Worm (Caenorhabditis elegans) whole organism, L4/young adult: ENCODE data around the gene C04H5.1.

Experiments
- W03F9.2 ChIP-seq: fragments of 150-350 bp; optimal IDR thresholded peaks from 2 replicates; lab custom pipeline; 2014; ENCODE audit warnings: missing biosample characterization, missing genetic modification characterization
- dao-5 ChIP-seq: sonication (generic microtip); optimal IDR thresholded peaks from 2 replicates; lab custom pipeline; 2016; ENCODE audit warnings: missing genotype, missing genetic modification characterization, moderate library complexity, missing compliant biosample characterization
- him-1 ChIP-seq: sonication (generic microtip); optimal IDR thresholded peaks from 2 replicates; lab custom pipeline; 2016; ENCODE audit warnings: missing genotype, missing genetic modification reagents, missing genetic modification characterization, missing compliant biosample characterization

Gene C04H5.1

ce11 chrII:14555019-14555418 is 20.9 kb downstream of the C04H5.1 start:
- TF ChIP-seq him-1 (tag; lab: Kevin White, UChicago) (no peak), dao-5 (tag; lab: Kevin White, UChicago) (no peak), W03F9.2 (tag; lab: Kevin White, UChicago) (no peak)

- TF ChIP-seq dao-5 (tag; lab: Kevin White, UChicago) (peak; percentile 38), W03F9.2 (tag; lab: Kevin White, UChicago) (peak; percentile 88), him-1 (tag; lab: Kevin White, UChicago) (peak; percentile 96)
Measured at ce11 chrII:14561549-14562115, 27.5 kb downstream of the C04H5.1 start, which contains the start of gene mog-4. mog-4 (minus strand) TSS chrII:14561599.

- TF ChIP-seq dao-5 (tag; lab: Kevin White, UChicago) (no peak), him-1 (tag; lab: Kevin White, UChicago) (no peak), W03F9.2 (tag; lab: Kevin White, UChicago) (no peak)
Measured at ce11 chrII:14567811-14568210, 33.7 kb downstream of the C04H5.1 start.

- no peak for TF ChIP-seq dao-5 (tag; lab: Kevin White, UChicago)
- no peak for TF ChIP-seq him-1 (tag; lab: Kevin White, UChicago)
- no peak for TF ChIP-seq W03F9.2 (tag; lab: Kevin White, UChicago)
Measured at ce11 chrII:14569322-14569721, 35.2 kb downstream of the C04H5.1 start.

ce11 chrII:14570541-14571160 is 36.6 kb downstream of the C04H5.1 start:
- TF ChIP-seq him-1 (tag; lab: Kevin White, UChicago) = no peak
- TF ChIP-seq dao-5 (tag; lab: Kevin White, UChicago) = no peak
- no peak for TF ChIP-seq W03F9.2 (tag; lab: Kevin White, UChicago)

ce11 chrII:14573315-14573714 is 39.2 kb downstream of the C04H5.1 start, which contains the start of gene madf-5:
madf-5 (plus strand) TSS chrII:14573615.
- TF ChIP-seq W03F9.2 (tag; lab: Kevin White, UChicago) (no peak), dao-5 (tag; lab: Kevin White, UChicago) (no peak), him-1 (tag; lab: Kevin White, UChicago) (no peak)

ce11 chrII:14574790-14575189 is 40.7 kb downstream of the C04H5.1 start:
- TF ChIP-seq dao-5 (tag; lab: Kevin White, UChicago) (no peak), him-1 (tag; lab: Kevin White, UChicago) (no peak), W03F9.2 (tag; lab: Kevin White, UChicago) (no peak)

ce11 chrII:14576429-14576828 is 42.3 kb downstream of the C04H5.1 start, which contains the start of gene C01G12.13:
C01G12.13 (plus strand) TSS chrII:14576729.
- TF ChIP-seq W03F9.2 (tag; lab: Kevin White, UChicago) (no peak), dao-5 (tag; lab: Kevin White, UChicago) (no peak), him-1 (tag; lab: Kevin White, UChicago) (no peak)

- no peak for TF ChIP-seq W03F9.2 (tag; lab: Kevin White, UChicago)
- TF ChIP-seq him-1 (tag; lab: Kevin White, UChicago) = no peak
- no peak for TF ChIP-seq dao-5 (tag; lab: Kevin White, UChicago)
Measured at ce11 chrII:14578013-14578412, 43.9 kb downstream of the C04H5.1 start, which contains the start of gene nspb-7. nspb-7 (plus strand) TSS chrII:14578313.

- no peak for TF ChIP-seq him-1 (tag; lab: Kevin White, UChicago)
- no peak for TF ChIP-seq dao-5 (tag; lab: Kevin White, UChicago)
- no peak for TF ChIP-seq W03F9.2 (tag; lab: Kevin White, UChicago)
Measured at ce11 chrII:14578716-14579115, 44.6 kb downstream of the C04H5.1 start, which contains the start of gene C01G12.9. C01G12.9 (plus strand) TSS chrII:14579016.

ce11 chrII:14580549-14580948 is 46.4 kb downstream of the C04H5.1 start, which contains the start of the genes nspb-8 and nspb-9:
nspb-8 (minus strand) TSS chrII:14580649.
nspb-9 (plus strand) TSS chrII:14580859.
- TF ChIP-seq dao-5 (tag; lab: Kevin White, UChicago) (no peak), him-1 (tag; lab: Kevin White, UChicago) (no peak), W03F9.2 (tag; lab: Kevin White, UChicago) (no peak)

- TF ChIP-seq W03F9.2 (tag; lab: Kevin White, UChicago) = no peak
- TF ChIP-seq him-1 (tag; lab: Kevin White, UChicago) = no peak
- TF ChIP-seq dao-5 (tag; lab: Kevin White, UChicago) = no peak
Measured at ce11 chrII:14582206-14582605, 48.1 kb downstream of the C04H5.1 start, which contains the start of gene C01G12.3. C01G12.3 (minus strand) TSS chrII:14582306.
